Worm (Caenorhabditis elegans): ENCODE results near the gene inx-11.

ce11 chrV:12513900-12514299 lies 26.9 kb downstream of the inx-11 start:
- TF ChIP-seq lin-13 (tag; optimal IDR thresholded peaks at IDR 0.05) (no peak), unc-62 (GFP tag; optimal IDR thresholded peaks at IDR 0.05) (no peak), mep-1 (tag; optimal IDR thresholded peaks at IDR 0.05) (no peak), M03D4.4 (tag; optimal IDR thresholded peaks at IDR 0.05) (no peak), nhr-28 (tag; optimal IDR thresholded peaks at IDR 0.05) (no peak), ces-1 (GFP tag; optimal IDR thresholded peaks at IDR 0.05) (no peak), sem-2 (GFP tag; optimal IDR thresholded peaks at IDR 0.05) (no peak), nhr-76 (tag; optimal IDR thresholded peaks at IDR 0.05) (no peak)

Data from whole organism, mixed stage, embryonic.